Fruit fly (Drosophila melanogaster): Measurements from ENCODE around the gene Arpc3B.
A peak's percentile ranks its signal among the peaks of the same experiment; 100 is the strongest.

The Arpc3B gene

dm6 chrX:17111274-17111673, 5.6 kb upstream of the Arpc3B start:
- TF ChIP-seq Oli (tag; optimal IDR thresholded peaks at IDR 0.05) (peak; percentile 2), Gsc (GFP tag; IDR thresholded peaks at IDR 0.05) (no peak), dmrt99B (tag; optimal IDR thresholded peaks at IDR 0.05) (peak; percentile 6), sens (GFP tag) (peak; percentile 84), CG7786 (GFP tag; optimal IDR thresholded peaks at IDR 0.05) (no peak), CG11504 (tag; optimal IDR thresholded peaks at IDR 0.05) (peak; percentile 7), CG9727 (GFP tag; optimal IDR thresholded peaks at IDR 0.05) (peak; percentile 17), CG7839 (tag; optimal IDR thresholded peaks at IDR 0.05) (peak; percentile 3), nmo (GFP tag; optimal IDR thresholded peaks at IDR 0.05) (peak; percentile 16), CG34224 (GFP tag; IDR thresholded peaks at IDR 0.05; ENCODE audit: partially characterized antibody) (no peak), crc (GFP tag; optimal IDR thresholded peaks at IDR 0.05) (no peak), CG30403 (GFP tag; optimal IDR thresholded peaks at IDR 0.05) (peak; percentile 8), eve (GFP tag; optimal IDR thresholded peaks at IDR 0.05) (peak in 1 of 2 experiments; percentile 4), gcm (GFP tag; optimal IDR thresholded peaks at IDR 0.05) (peak; percentile 21), CG13775 (GFP tag; optimal IDR thresholded peaks at IDR 0.05) (no peak), lola (GFP tag; optimal IDR thresholded peaks at IDR 0.05) (peak in 1 of 3 experiments; percentile 6), row (GFP tag; IDR thresholded peaks at IDR 0.05) (peak; percentile 29; the same call in 1 of the 3 replicates), CG2712 (tag; optimal IDR thresholded peaks at IDR 0.05) (peak; percentile 17), CG11695 (GFP tag; IDR thresholded peaks at IDR 0.05) (no peak), CG10543 (GFP tag; optimal IDR thresholded peaks at IDR 0.05) (no peak), gro (GFP tag; optimal IDR thresholded peaks at IDR 0.05) (no peak), CG17328 (GFP tag; IDR thresholded peaks at IDR 0.05) (0 out of 2 replicates have a peak, but pooled peaks have one; percentile 28), Blimp-1 (GFP tag; optimal IDR thresholded peaks at IDR 0.05) (peak; percentile 20), Med (GFP tag) (peak; percentile 51), twi (tag; optimal IDR thresholded peaks at IDR 0.05) (peak; percentile 80), grau (tag; optimal IDR thresholded peaks at IDR 0.05) (peak; percentile 10), bsh (GFP tag; optimal IDR thresholded peaks at IDR 0.05) (peak in 1 of 2 experiments; percentile 17), CG8388 (GFP tag; optimal IDR thresholded peaks at IDR 0.05) (peak; percentile 36), CG18262 (tag; optimal IDR thresholded peaks at IDR 0.05) (peak; percentile 36), gem (tag; optimal IDR thresholded peaks at IDR 0.05) (peak; percentile 44), CG4424 (GFP tag; optimal IDR thresholded peaks at IDR 0.05) (peak; percentile 20), CG4707 (GFP tag; optimal IDR thresholded peaks at IDR 0.05) (peak; percentile 42), unpg (GFP tag; optimal IDR thresholded peaks at IDR 0.05) (peak; percentile 0)

- TF ChIP-seq CG9797 (GFP tag; optimal IDR thresholded peaks at IDR 0.05): no peak
- peak; percentile 71 for TF ChIP-seq CG8388 (GFP tag; optimal IDR thresholded peaks at IDR 0.05)
Observed at dm6 chrX:17110556-17111177, 5.0 kb upstream of the Arpc3B start.

dm6 chrX:17109673-17110072, 4.0 kb upstream of the Arpc3B start:
- TF ChIP-seq dati (GFP tag; IDR thresholded peaks at IDR 0.05) (no peak), CG10565 (GFP tag; optimal IDR thresholded peaks at IDR 0.05) (no peak), chinmo (GFP tag; IDR thresholded peaks at IDR 0.05; ENCODE audit: partially characterized antibody) (0 out of 4 replicates have a peak, but pooled peaks have one; percentile 46), Abd-B (GFP tag; optimal IDR thresholded peaks at IDR 0.05) (no peak), CG2889 (GFP tag; IDR thresholded peaks at IDR 0.05) (no peak), B-H2 (GFP tag; optimal IDR thresholded peaks at IDR 0.05) (peak; percentile 4), CG4730 (GFP tag; IDR thresholded peaks at IDR 0.05) (no peak), CG7839 (tag; optimal IDR thresholded peaks at IDR 0.05) (no peak), CG15696 (tag; optimal IDR thresholded peaks at IDR 0.05) (no peak), zfh1 (GFP tag; IDR thresholded peaks at IDR 0.05) (no peak), CG8478 (optimal IDR thresholded peaks at IDR 0.05) (no peak), HmgD (GFP tag; optimal IDR thresholded peaks at IDR 0.05) (no peak), sc (optimal IDR thresholded peaks at IDR 0.05) (no peak), sc (GFP tag; optimal IDR thresholded peaks at IDR 0.05) (no peak), CG13287 (GFP tag; IDR thresholded peaks at IDR 0.05; ENCODE audit: partially characterized antibody) (no peak), slp2 (GFP tag; optimal IDR thresholded peaks at IDR 0.05) (no peak)

All from whole organism, embryonic.